Fruit fly (Drosophila melanogaster) whole organism, embryonic: ENCODE measurements around the gene Sodq.

Experiments used
- Blimp-1 ChIP-seq: fragments of 200-800 bp; sonication (Bioruptor generic); optimal IDR thresholded peaks from 3 replicates; lab custom pipeline; 2018; ENCODE audit warnings: missing biosample characterization, missing genetic modification characterization, mild to moderate bottlenecking, moderate library complexity, missing genetic modification reagents
- CG10431 ChIP-seq: fragments of 200-800 bp; sonication (Bioruptor generic); optimal IDR thresholded peaks from 3 replicates; lab custom pipeline; 2018; ENCODE audit warnings: missing biosample characterization, mild to moderate bottlenecking, missing genetic modification characterization
- CG15073 ChIP-seq: fragments of 200-800 bp; sonication (Bioruptor generic); optimal IDR thresholded peaks from 2 replicates; lab custom pipeline; 2016; ENCODE audit warnings: missing biosample characterization, missing genetic modification characterization
- CG1603 ChIP-seq: fragments of 200-800 bp; sonication (Bioruptor generic); optimal IDR thresholded peaks from 2 replicates; lab custom pipeline; 2019; ENCODE audit warnings: missing biosample characterization, mild to moderate bottlenecking, missing genetic modification characterization, moderate library complexity
- CG17328 ChIP-seq: fragments of 200-800 bp; sonication (Bioruptor generic); IDR thresholded peaks from 2 replicates; pipeline ENCODE4 v1.3.6; 2022; ENCODE audit warnings: missing biosample characterization, missing genetic modification characterization
- CG17912 ChIP-seq: fragments of 200-800 bp; sonication (Bioruptor generic); optimal IDR thresholded peaks from 2 replicates; lab custom pipeline; 2018; ENCODE audit warnings: missing biosample characterization, mild to moderate bottlenecking, missing genetic modification characterization
- CG2712 ChIP-seq: fragments of 200-800 bp; optimal IDR thresholded peaks from 3 replicates; lab custom pipeline; 2019; ENCODE audit warnings: missing biosample characterization, mild to moderate bottlenecking, missing genetic modification characterization, moderate library complexity
- CG2889 ChIP-seq: fragments of 200-800 bp; sonication (Bioruptor generic); IDR thresholded peaks from 3 replicates; pipeline ENCODE4 v1.3.6; 2022; ENCODE audit warnings: missing biosample characterization, missing genetic modification characterization
- CG32767 ChIP-seq: fragments of 200-800 bp; sonication (Bioruptor generic); IDR thresholded peaks from 2 replicates; pipeline ENCODE4 v1.3.6; 2022; ENCODE audit warnings: missing biosample characterization, missing genetic modification characterization
- CG32772 ChIP-seq: fragments of 200-800 bp; sonication (Bioruptor generic); IDR thresholded peaks from 2 replicates; pipeline ENCODE4 v1.3.6; 2022; ENCODE audit warnings: missing biosample characterization, missing genetic modification characterization
- CG34422 ChIP-seq: fragments of 200-800 bp; sonication (Bioruptor generic); IDR thresholded peaks from 3 replicates; pipeline ENCODE4 v1.3.6; 2022; ENCODE audit warnings: missing biosample characterization, missing genetic modification characterization
- CG4404 ChIP-seq: fragments of 200-800 bp; sonication (Bioruptor generic); IDR thresholded peaks from 2 replicates; pipeline ENCODE4 v1.3.6; 2022; ENCODE audit warnings: missing biosample characterization, missing genetic modification characterization
- CG4617 ChIP-seq: fragments of 200-800 bp; sonication (Bioruptor generic); optimal IDR thresholded peaks from 3 replicates; lab custom pipeline; 2016; ENCODE audit warnings: missing biosample characterization, missing genetic modification characterization, borderline replicate concordance
- Elba2 ChIP-seq: fragments of 200-800 bp; sonication (Bioruptor generic); optimal IDR thresholded peaks from 3 replicates; lab custom pipeline; 2016; ENCODE audit warnings: missing biosample characterization, missing genetic modification characterization
- Ets65A ChIP-seq: fragments of 200-800 bp; sonication (Bioruptor generic); peaks from one replicate; lab custom pipeline; 2016; ENCODE audit warnings: missing biosample characterization, missing genetic modification characterization
- Fer3 ChIP-seq: fragments of 200-800 bp; sonication (Bioruptor generic); optimal IDR thresholded peaks from 2 replicates; lab custom pipeline; 2018; ENCODE audit warnings: missing biosample characterization, mild to moderate bottlenecking, missing genetic modification characterization, moderate library complexity
- Gsc ChIP-seq: fragments of 200-800 bp; sonication (Bioruptor generic); IDR thresholded peaks from 2 replicates; pipeline ENCODE4 v1.3.6; 2022; ENCODE audit warnings: missing biosample characterization, missing genetic modification characterization
- HmgD ChIP-seq: fragments of 200-800 bp; sonication (Bioruptor generic); optimal IDR thresholded peaks from 3 replicates; lab custom pipeline; 2016; ENCODE audit warnings: missing biosample characterization, missing genetic modification characterization
- Hr51 ChIP-seq, 2 experiments: fragments of 200-800 bp; sonication (Bioruptor generic); optimal IDR thresholded peaks; 2 replicates in 1 of 2; 3 replicates in 1 of 2; lab custom pipeline; 2016 to 2018; ENCODE audit warnings: missing biosample characterization in 2 of 2, missing genetic modification characterization in 2 of 2, mild to moderate bottlenecking in 1 of 2, moderate library complexity in 1 of 2
- Hsf ChIP-seq: fragments of 200-800 bp; sonication (Bioruptor generic); optimal IDR thresholded peaks from 3 replicates; lab custom pipeline; 2016; ENCODE audit warnings: missing biosample characterization, missing genetic modification characterization
- Med ChIP-seq: fragments of 200-800 bp; sonication (Bioruptor generic); peaks from one replicate; lab custom pipeline; 2016; ENCODE audit warnings: missing biosample characterization, missing genetic modification characterization, mild to moderate bottlenecking, inconsistent platforms, moderate library complexity
- Rx ChIP-seq: fragments of 200-800 bp; sonication (Bioruptor generic); IDR thresholded peaks from 2 replicates; pipeline ENCODE4 v1.3.6; 2022; ENCODE audit warnings: missing biosample characterization, missing genetic modification characterization
- Side ChIP-seq: fragments of 200-800 bp; sonication (Bioruptor generic); optimal IDR thresholded peaks from 2 replicates; lab custom pipeline; 2016; ENCODE audit warnings: missing biosample characterization, missing genetic modification characterization
- Stat92E ChIP-seq, 3 experiments: fragments of >200 bp in 2 of 3; fragments of 200-800 bp in 1 of 3; sonication (Bioruptor generic) in 1 of 3; optimal IDR thresholded peaks; 2 replicates each; lab custom pipeline; 2017 to 2019; ENCODE audit warnings: missing biosample characterization in 3 of 3, missing genetic modification characterization in 3 of 3, mild to moderate bottlenecking in 1 of 3, moderate library complexity in 1 of 3
- Xrp1 ChIP-seq: fragments of 200-800 bp; sonication (Bioruptor generic); IDR thresholded peaks from 2 replicates; pipeline ENCODE4 v1.3.6; 2022; ENCODE audit warnings: missing biosample characterization, missing genetic modification characterization
- abd-A ChIP-seq: fragments of 200-800 bp; sonication (Bioruptor generic); optimal IDR thresholded peaks from 3 replicates; lab custom pipeline; 2019; ENCODE audit warnings: missing biosample characterization, mild to moderate bottlenecking, missing genetic modification characterization, moderate library complexity
- ac ChIP-seq: fragments of 200-800 bp; sonication (Bioruptor generic); optimal IDR thresholded peaks from 3 replicates; lab custom pipeline; 2017; ENCODE audit warnings: missing biosample characterization, mild to moderate bottlenecking, missing genetic modification characterization
- ap ChIP-seq: fragments of 200-800 bp; sonication (Bioruptor generic); IDR thresholded peaks from 2 replicates; pipeline ENCODE4 v1.3.6; 2022; ENCODE audit warnings: missing biosample characterization, missing genetic modification characterization
- bowl ChIP-seq: fragments of 200-800 bp; sonication (Bioruptor generic); IDR thresholded peaks from 2 replicates; pipeline ENCODE4 v1.3.6; 2022; ENCODE audit warnings: missing biosample characterization, missing genetic modification characterization
- btn ChIP-seq: fragments of 200-800 bp; sonication (Bioruptor generic); optimal IDR thresholded peaks from 2 replicates; lab custom pipeline; 2016; ENCODE audit warnings: missing biosample characterization, missing genetic modification characterization
- crol ChIP-seq: fragments of 200-800 bp; sonication (Bioruptor generic); IDR thresholded peaks from 2 replicates; pipeline ENCODE4 v1.3.6; 2022; ENCODE audit warnings: missing biosample characterization, missing genetic modification characterization
- disco-r ChIP-seq: fragments of 200-800 bp; sonication (Bioruptor generic); optimal IDR thresholded peaks from 2 replicates; lab custom pipeline; 2016; ENCODE audit warnings: missing biosample characterization, missing genetic modification characterization
- dm ChIP-seq: fragments of 200-800 bp; sonication (Bioruptor generic); optimal IDR thresholded peaks from 3 replicates; lab custom pipeline; 2016; ENCODE audit warnings: missing biosample characterization, missing genetic modification characterization
- eyg ChIP-seq: fragments of 200-800 bp; sonication (Bioruptor generic); optimal IDR thresholded peaks from 3 replicates; lab custom pipeline; 2016; ENCODE audit warnings: missing biosample characterization, missing genetic modification characterization
- gcm2 ChIP-seq: fragments of 200-800 bp; sonication (Bioruptor generic); optimal IDR thresholded peaks from 2 replicates; lab custom pipeline; 2016; ENCODE audit warnings: missing biosample characterization, missing genetic modification characterization
- gt ChIP-seq: fragments of 200-800 bp; sonication (Bioruptor generic); IDR thresholded peaks from 2 replicates; pipeline ENCODE4 v1.3.6; 2022; ENCODE audit warnings: missing biosample characterization, missing genetic modification characterization
- hkb ChIP-seq, 2 experiments: fragments of 200-800 bp in 1 of 2; fragments of >200 bp in 1 of 2; sonication (Bioruptor generic) in 1 of 2; IDR thresholded peaks in 1 of 2; optimal IDR thresholded peaks in 1 of 2; 2 replicates each; pipeline versions ENCODE4 v1.3.6 to Lab custom; 2017 to 2022; ENCODE audit warnings: missing biosample characterization in 1 of 2, missing genetic modification characterization in 1 of 2
- kay ChIP-seq: fragments of 200-800 bp; sonication (Bioruptor generic); optimal IDR thresholded peaks from 2 replicates; lab custom pipeline; 2016; ENCODE audit warnings: missing biosample characterization, missing genetic modification characterization
- ken ChIP-seq: fragments of 200-800 bp; sonication (Bioruptor generic); IDR thresholded peaks from 3 replicates; pipeline ENCODE4 v1.3.6; 2022; ENCODE audit warnings: missing biosample characterization, missing genetic modification characterization
- lilli ChIP-seq: fragments of 200-800 bp; sonication (Bioruptor generic); optimal IDR thresholded peaks from 3 replicates; lab custom pipeline; 2016; ENCODE audit warnings: missing biosample characterization, missing genetic modification characterization
- lola ChIP-seq, 3 experiments: fragments of >200 bp in 2 of 3; fragments of 200-800 bp in 1 of 3; sonication (Bioruptor generic) in 1 of 3; optimal IDR thresholded peaks; 2 replicates each; lab custom pipeline; 2017 to 2019; ENCODE audit warnings: missing biosample characterization in 3 of 3, missing genetic modification characterization in 3 of 3, mild to moderate bottlenecking in 1 of 3, moderate library complexity in 1 of 3
- nom ChIP-seq: fragments of 200-800 bp; sonication (Bioruptor generic); optimal IDR thresholded peaks from 2 replicates; lab custom pipeline; 2017; ENCODE audit warnings: missing biosample characterization, missing genetic modification characterization, mild to moderate bottlenecking, moderate library complexity, missing genetic modification reagents
- row ChIP-seq: fragments of 200-800 bp; sonication (Bioruptor generic); IDR thresholded peaks from 3 replicates; pipeline ENCODE4 v1.3.6; 2022; ENCODE audit warnings: missing biosample characterization, missing genetic modification characterization
- salm ChIP-seq: fragments of 200-800 bp; sonication (Bioruptor generic); optimal IDR thresholded peaks from 2 replicates; lab custom pipeline; 2018; ENCODE audit warnings: missing biosample characterization, mild to moderate bottlenecking, missing genetic modification characterization
- schlank ChIP-seq: fragments of 200-800 bp; sonication (Bioruptor generic); optimal IDR thresholded peaks from 2 replicates; lab custom pipeline; 2018; ENCODE audit warnings: missing biosample characterization, mild to moderate bottlenecking, missing genetic modification characterization
- sd ChIP-seq: fragments of 200-800 bp; sonication (Bioruptor generic); optimal IDR thresholded peaks from 3 replicates; lab custom pipeline; 2018; ENCODE audit warnings: missing biosample characterization, mild to moderate bottlenecking, missing genetic modification characterization, moderate library complexity
- so ChIP-seq: fragments of 200-800 bp; sonication (Bioruptor generic); IDR thresholded peaks from 3 replicates; pipeline ENCODE4 v1.3.6; 2022; ENCODE audit warnings: missing biosample characterization, missing genetic modification characterization
- toy ChIP-seq: fragments of 200-800 bp; sonication (Bioruptor generic); IDR thresholded peaks from 2 replicates; pipeline ENCODE4 v1.3.6; 2022; ENCODE audit warnings: missing biosample characterization, missing genetic modification characterization
- zen ChIP-seq: fragments of 200-800 bp; sonication (Bioruptor generic); optimal IDR thresholded peaks from 3 replicates; lab custom pipeline; 2018; ENCODE audit warnings: missing biosample characterization, mild to moderate bottlenecking, missing genetic modification characterization, moderate library complexity

Sodq gene

DNA sequence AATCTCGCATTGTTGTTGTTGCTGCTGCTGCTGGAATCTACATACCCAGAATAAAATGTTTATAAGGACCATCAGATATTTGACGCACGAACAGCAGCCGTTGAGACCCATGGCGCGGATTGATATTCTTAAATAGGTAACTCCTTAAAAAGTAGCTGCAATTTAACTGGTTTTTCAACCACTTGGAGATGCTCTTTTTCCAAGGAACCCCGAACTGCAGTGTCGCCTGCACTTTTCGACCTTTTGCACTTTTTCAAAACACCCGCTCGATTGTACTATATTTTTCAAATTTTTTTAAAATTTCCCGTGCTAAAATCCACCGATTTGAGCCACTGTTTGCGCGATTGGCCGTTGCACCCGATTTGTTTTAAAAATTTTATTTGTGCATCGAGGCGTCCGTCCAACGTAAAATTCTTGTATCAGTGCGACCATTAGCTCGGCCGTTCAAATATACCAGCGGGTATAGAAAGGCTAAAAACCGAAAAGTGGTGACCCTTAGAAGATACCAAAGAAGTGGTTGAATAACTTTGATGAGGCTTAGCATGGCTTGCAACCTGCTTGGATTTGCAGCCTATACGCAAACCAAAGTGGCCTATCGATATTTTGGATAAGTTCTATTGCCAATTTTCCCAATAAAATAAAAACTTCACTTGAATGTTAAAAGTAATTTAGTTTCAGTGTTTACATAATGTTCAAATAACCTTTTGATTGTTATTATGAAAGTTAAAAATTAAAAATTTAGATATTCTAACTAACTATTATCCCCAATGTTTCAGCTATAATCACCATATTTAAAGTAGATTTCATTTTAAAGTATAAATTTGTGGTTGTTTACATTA is 14.4 kb upstream of the Sodq start, which contains the start of gene Tsp96F (continued):
- peak; percentile 6 for TF ChIP-seq CG17912 (GFP tag; lab: Kevin White, UChicago)
- peak; percentile 92 for TF ChIP-seq CG1603 (tag; lab: Kevin White, UChicago)
- no peak for TF ChIP-seq Elba2
- TF ChIP-seq CG4404 (GFP tag; lab: Robert Waterston, UW): no peak
- TF ChIP-seq sd (tag; lab: Kevin White, UChicago): peak; percentile 45
- no peak for TF ChIP-seq Side (GFP tag; lab: Kevin White, UChicago)
- no peak for TF ChIP-seq Hsf (GFP tag; lab: Kevin White, UChicago)
- TF ChIP-seq crol (GFP tag; lab: Robert Waterston, UW): no peak
- TF ChIP-seq dm (GFP tag; lab: Kevin White, UChicago): no peak
- TF ChIP-seq Stat92E (GFP tag; optimal IDR thresholded peaks at IDR 0.05; lab: Kevin White, UChicago): peak in 1 of 3 experiments; percentile 38
- TF ChIP-seq CG10431 (GFP tag; lab: Kevin White, UChicago): peak; percentile 24
- no peak for TF ChIP-seq Blimp-1
- no peak for TF ChIP-seq lola (GFP tag; optimal IDR thresholded peaks at IDR 0.05; lab: Kevin White, UChicago)
- no peak for TF ChIP-seq gt
- peak; percentile 7 for TF ChIP-seq CG2712 (tag; lab: Kevin White, UChicago)
- TF ChIP-seq lilli (GFP tag; lab: Kevin White, UChicago): no peak
- TF ChIP-seq kay (GFP tag; lab: Kevin White, UChicago): no peak
- peak; percentile 43; the same call in 2 of the 3 replicates for TF ChIP-seq row (GFP tag; lab: Robert Waterston, UW)
- TF ChIP-seq CG32772: no peak
- TF ChIP-seq CG4617: peak; percentile 6
- TF ChIP-seq toy (GFP tag; lab: Robert Waterston, UW): no peak
- TF ChIP-seq nom: no peak
- no peak for TF ChIP-seq CG32767 (GFP tag; lab: Robert Waterston, UW)
- peak; percentile 20; the same call in 1 of the 3 replicates for TF ChIP-seq so
- TF ChIP-seq Med (GFP tag; lab: Kevin White, UChicago): peak; percentile 83
- no peak for TF ChIP-seq eyg (GFP tag; lab: Kevin White, UChicago)
- no peak for TF ChIP-seq btn (GFP tag; lab: Kevin White, UChicago)
- TF ChIP-seq disco-r (GFP tag; lab: Kevin White, UChicago): no peak
- TF ChIP-seq ac (GFP tag; lab: Kevin White, UChicago): no peak
- TF ChIP-seq salm (tag; lab: Kevin White, UChicago): no peak
- TF ChIP-seq bowl (GFP tag; lab: Robert Waterston, UW): no peak
- TF ChIP-seq CG2889 (GFP tag; lab: Robert Waterston, UW): no peak
- TF ChIP-seq Xrp1 (GFP tag; lab: Robert Waterston, UW): peak; percentile 8; the same call in 1 of the 2 replicates
- TF ChIP-seq CG15073 (GFP tag; lab: Kevin White, UChicago): no peak
- TF ChIP-seq Rx (GFP tag; lab: Robert Waterston, UW): no peak
- no peak for TF ChIP-seq schlank (tag; lab: Kevin White, UChicago)
- TF ChIP-seq ken (GFP tag; lab: Robert Waterston, UW): 0 out of 3 replicates have a peak, but pooled peaks have one; percentile 9
- TF ChIP-seq CG17328 (GFP tag; lab: Robert Waterston, UW): no peak
- TF ChIP-seq hkb (optimal IDR thresholded peaks at IDR 0.05; lab: Kevin White, UChicago): no peak
- TF ChIP-seq hkb (GFP tag; IDR thresholded peaks at IDR 0.05; lab: Robert Waterston, UW): no peak
- peak; percentile 53 for TF ChIP-seq HmgD (GFP tag; lab: Kevin White, UChicago)
- no peak for TF ChIP-seq ap
- no peak for TF ChIP-seq gcm2 (GFP tag; lab: Kevin White, UChicago)
- TF ChIP-seq zen: peak; percentile 8
- TF ChIP-seq CG34422 (GFP tag; lab: Robert Waterston, UW): no peak; the same call in 2 of the 3 replicates
- TF ChIP-seq Ets65A (GFP tag; lab: Kevin White, UChicago): no peak
- TF ChIP-seq Fer3 (tag; lab: Kevin White, UChicago): no peak
- no peak for TF ChIP-seq abd-A (tag; lab: Kevin White, UChicago)
- TF ChIP-seq Gsc (GFP tag; lab: Robert Waterston, UW): no peak
- TF ChIP-seq Hr51 (GFP tag; optimal IDR thresholded peaks at IDR 0.05; lab: Kevin White, UChicago): no peak
